Comparison of ENCODE assay signal across 2 worm cellular contexts in genomic region chrIII:4378600-4379293, ce11.
A peak's percentile ranks its signal among the peaks of the same experiment; 100 is the strongest.
TF ChIP-seq lines count a peak whose summit lies in the region.

No protein-coding gene starts in this region.

TF ChIP-seq in whole organism, L1 larva, 84 proteins besides CTCF, POLR2A, EP300 and RAD21 (continued from another document):
- TF ChIP-seq isw-1 (GFP tag; IDR thresholded peaks at IDR 0.05; lab: Robert Waterston, UW) (peak; percentile 8; the same call in 1 of the 2 replicates), nhr-71 (tag; optimal IDR thresholded peaks at IDR 0.05; lab: Kevin White, UChicago) (peak; percentile 62), mdl-1 (tag; optimal IDR thresholded peaks at IDR 0.05; lab: Kevin White, UChicago) (peak in 1 of 2 experiments; percentile 1), snu-23 (GFP tag; optimal IDR thresholded peaks at IDR 0.05; lab: Kevin White, UChicago) (peak; percentile 52), grh-1 (GFP tag; IDR thresholded peaks at IDR 0.05; lab: Robert Waterston, UW) (0 out of 2 replicates have a peak, but pooled peaks have one; percentile 28), elt-3 (tag; optimal IDR thresholded peaks at IDR 0.05; lab: Kevin White, UChicago) (peak in 1 of 6 experiments; percentile 17), fkh-8 (tag; optimal IDR thresholded peaks at IDR 0.05; lab: Kevin White, UChicago) (peak; percentile 29), pax-3 (tag; optimal IDR thresholded peaks at IDR 0.05; lab: Kevin White, UChicago) (peak; percentile 13), dpl-1 (GFP tag; optimal IDR thresholded peaks at IDR 0.05; lab: Kevin White, UChicago) (peak in 1 of 3 experiments; percentile 5), nhr-85 (tag; lab: Kevin White, UChicago) (peak; percentile 56), dsc-1 (tag; optimal IDR thresholded peaks at IDR 0.05; lab: Kevin White, UChicago) (peak; percentile 25), lsy-2 (tag; optimal IDR thresholded peaks at IDR 0.05; lab: Kevin White, UChicago) (peak; percentile 30 to 65), nhr-19 (GFP tag; conservative IDR thresholded peaks at IDR 0.05; lab: Robert Waterston, UW) (peak; percentile 81), nhr-20 (tag; optimal IDR thresholded peaks at IDR 0.05; lab: Kevin White, UChicago) (peak; percentile 48)

TF ChIP-seq in whole organism, young adult, 124 proteins besides CTCF, POLR2A, EP300 and RAD21 (continued from another document):
- TF ChIP-seq madf-10 (tag; optimal IDR thresholded peaks at IDR 0.05; lab: Kevin White, UChicago), result peak; percentile 9
- TF ChIP-seq hmg-20 (GFP tag; IDR thresholded peaks at IDR 0.05; lab: Robert Waterston, UW), result peak; percentile 60
- peak; percentile 66 for TF ChIP-seq ztf-18 (tag; optimal IDR thresholded peaks at IDR 0.05; lab: Kevin White, UChicago)
- TF ChIP-seq lsl-1 (GFP tag; optimal IDR thresholded peaks at IDR 0.05; lab: Kevin White, UChicago), result peak; percentile 34
- peak; percentile 17; the same call in 1 of the 2 replicates for TF ChIP-seq C17E4.6 (GFP tag; IDR thresholded peaks at IDR 0.05; lab: Robert Waterston, UW)
- TF ChIP-seq rcor-1 (GFP tag; IDR thresholded peaks at IDR 0.05; lab: Robert Waterston, UW), result peak; percentile 57
- 0 out of 2 replicates have a peak, but pooled peaks have one; percentile 39 for TF ChIP-seq ztf-28 (GFP tag; IDR thresholded peaks at IDR 0.05; lab: Robert Waterston, UW)
- peak; percentile 88 for TF ChIP-seq K12H6.12 (tag; optimal IDR thresholded peaks at IDR 0.05; lab: Kevin White, UChicago)
- TF ChIP-seq zfh-2 (GFP tag; conservative IDR thresholded peaks at IDR 0.05; lab: Robert Waterston, UW), result peak; percentile 88
- peak; percentile 63 for TF ChIP-seq rpc-1 (optimal IDR thresholded peaks at IDR 0.05; lab: Kevin White, UChicago)
- peak; percentile 63 for TF ChIP-seq rpc-1 (tag; optimal IDR thresholded peaks at IDR 0.05; lab: Kevin White, UChicago)
- peak; percentile 10 for TF ChIP-seq attf-5 (GFP tag; optimal IDR thresholded peaks at IDR 0.05; lab: Kevin White, UChicago)
- TF ChIP-seq let-607 (tag; optimal IDR thresholded peaks at IDR 0.05; lab: Kevin White, UChicago), result peak; percentile 34 to 51
- peak; percentile 76 for TF ChIP-seq hmg-1.2 (GFP tag; IDR thresholded peaks at IDR 0.05; lab: Robert Waterston, UW)
- TF ChIP-seq chd-7 (tag; optimal IDR thresholded peaks at IDR 0.05; lab: Kevin White, UChicago), result peak; percentile 59
- peak; percentile 60 for TF ChIP-seq ztf-26 (tag; optimal IDR thresholded peaks at IDR 0.05; lab: Kevin White, UChicago)
- TF ChIP-seq mcd-1 (GFP tag; IDR thresholded peaks at IDR 0.05; lab: Robert Waterston, UW), result peak; percentile 68
- peak in 1 of 3 experiments; percentile 59 for TF ChIP-seq lin-35 (GFP tag; optimal IDR thresholded peaks at IDR 0.05; lab: Kevin White, UChicago)
- TF ChIP-seq C06A6.2 (GFP tag; conservative IDR thresholded peaks at IDR 0.05; lab: Robert Waterston, UW), result peak; percentile 27; the same call in 1 of the 2 replicates
- TF ChIP-seq dox-1 (GFP tag; IDR thresholded peaks at IDR 0.05; lab: Robert Waterston, UW), result peak; percentile 94
- TF ChIP-seq lin-26 (GFP tag; IDR thresholded peaks at IDR 0.05; lab: Robert Waterston, UW), result peak; percentile 72
